Fruit fly (Drosophila melanogaster) whole organism, wandering third instar larva: ENCODE measurements around the gene CG4080.

Source experiments
- CG32264 ChIP-seq: fragments of 200-800 bp; sonication (Bioruptor generic); optimal IDR thresholded peaks from 2 replicates; lab custom pipeline; 2016; ENCODE audit warnings: missing biosample characterization, missing genetic modification characterization
- CG9705 ChIP-seq: fragments of 200-800 bp; sonication (Bioruptor generic); optimal IDR thresholded peaks from 2 replicates; lab custom pipeline; 2018; ENCODE audit warnings: missing biosample characterization, mild to moderate bottlenecking, missing genetic modification characterization
- CrebA ChIP-seq: fragments of 200-800 bp; sonication (Bioruptor generic); optimal IDR thresholded peaks from 2 replicates; lab custom pipeline; 2016; ENCODE audit warnings: missing biosample characterization, mild to moderate bottlenecking, missing genetic modification characterization, borderline replicate concordance
- Dfd ChIP-seq: fragments of >200 bp; optimal IDR thresholded peaks from 2 replicates; lab custom pipeline; 2017; ENCODE audit warnings: missing biosample characterization, missing genetic modification characterization
- HLH106 ChIP-seq: fragments of 200-800 bp; optimal IDR thresholded peaks from 3 replicates; lab custom pipeline; 2019; ENCODE audit warnings: missing biosample characterization, mild to moderate bottlenecking, missing genetic modification characterization, moderate library complexity
- Hnf4 ChIP-seq: fragments of 200-800 bp; sonication (Bioruptor generic); optimal IDR thresholded peaks from 2 replicates; lab custom pipeline; 2016; ENCODE audit warnings: missing biosample characterization, mild to moderate bottlenecking, missing genetic modification characterization
- Hr78 ChIP-seq: fragments of >200 bp; optimal IDR thresholded peaks from 2 replicates; lab custom pipeline; 2017; ENCODE audit warnings: missing biosample characterization, missing genetic modification characterization
- Hr83 ChIP-seq: fragments of 200-300 bp; sonication (Bioruptor generic); optimal IDR thresholded peaks from 2 replicates; lab custom pipeline; 2016; ENCODE audit warnings: missing biosample characterization, mild to moderate bottlenecking, missing genetic modification characterization, moderate library complexity; ENCODE audit not compliant: poor library complexity, severe bottlenecking
- Jra ChIP-seq: sonication (Bioruptor generic); optimal IDR thresholded peaks from 2 replicates; lab custom pipeline; 2016; ENCODE audit warnings: missing biosample characterization, missing genetic modification characterization
- Mio ChIP-seq: sonication (Bioruptor generic); optimal IDR thresholded peaks from 2 replicates; lab custom pipeline; 2016; ENCODE audit warnings: missing biosample characterization, missing genetic modification characterization
- OdsH ChIP-seq: fragments of 200-800 bp; sonication (Bioruptor generic); optimal IDR thresholded peaks from 2 replicates; lab custom pipeline; 2016; ENCODE audit warnings: missing biosample characterization, mild to moderate bottlenecking, missing genetic modification characterization
- Rel ChIP-seq, 2 experiments: fragments of 200-800 bp; sonication (Bioruptor generic) in 1 of 2; optimal IDR thresholded peaks; 2 replicates in 1 of 2; 3 replicates in 1 of 2; lab custom pipeline; 2016 to 2019; ENCODE audit warnings: mild to moderate bottlenecking in 2 of 2, missing biosample characterization in 2 of 2, missing genetic modification characterization in 2 of 2, moderate library complexity in 1 of 2
- Sp1 ChIP-seq: fragments of 200-800 bp; sonication (Bioruptor generic); optimal IDR thresholded peaks from 3 replicates; lab custom pipeline; 2019; ENCODE audit warnings: missing biosample characterization, mild to moderate bottlenecking, missing genetic modification characterization, moderate library complexity
- Vsx2 ChIP-seq: fragments of 200-300, 225-300 bp; sonication (Bioruptor generic); optimal IDR thresholded peaks from 2 replicates; lab custom pipeline; 2018; ENCODE audit warnings: missing biosample characterization, missing genetic modification characterization; ENCODE audit not compliant: partially characterized antibody
- br ChIP-seq: fragments of 200-800 bp; sonication (Bioruptor generic); optimal IDR thresholded peaks from 2 replicates; lab custom pipeline; 2016; ENCODE audit warnings: missing biosample characterization, missing genetic modification characterization
- brk ChIP-seq: fragments of 200-800 bp; sonication (Bioruptor generic); optimal IDR thresholded peaks from 2 replicates; lab custom pipeline; 2016; ENCODE audit warnings: missing biosample characterization, mild to moderate bottlenecking, missing genetic modification characterization
- dl ChIP-seq, 2 experiments: fragments of 175-275, 200-275 bp in 1 of 2; fragments of 200-275 bp in 1 of 2; sonication (Bioruptor generic); optimal IDR thresholded peaks; lab custom pipeline; 2018; ENCODE audit warnings: mild to moderate bottlenecking in 2 of 2, missing biosample characterization in 2 of 2, missing genetic modification characterization in 2 of 2, moderate library complexity in 2 of 2; ENCODE audit not compliant: partially characterized antibody in 2 of 2, insufficient read depth in 1 of 2
- dmrt93B ChIP-seq: fragments of 200-800 bp; sonication (Bioruptor generic); optimal IDR thresholded peaks from 2 replicates; lab custom pipeline; 2018; ENCODE audit warnings: missing biosample characterization, mild to moderate bottlenecking, missing genetic modification characterization
- dsf ChIP-seq: sonication (Bioruptor generic); optimal IDR thresholded peaks from 2 replicates; lab custom pipeline; 2016; ENCODE audit warnings: missing biosample characterization, missing genetic modification characterization, borderline replicate concordance
- ey ChIP-seq: fragments of 200-800 bp; sonication (Bioruptor generic); optimal IDR thresholded peaks from 2 replicates; lab custom pipeline; 2016; ENCODE audit warnings: missing biosample characterization, missing genetic modification characterization
- foxo ChIP-seq, 2 experiments: fragments of 200-800 bp; sonication (Bioruptor generic); optimal IDR thresholded peaks; 2 replicates in 1 of 2; 3 replicates in 1 of 2; lab custom pipeline; 2016 to 2017; ENCODE audit warnings: missing biosample characterization in 2 of 2, missing genetic modification characterization in 2 of 2
- fru ChIP-seq: fragments of 200-800 bp; sonication (Bioruptor generic); optimal IDR thresholded peaks from 3 replicates; lab custom pipeline; 2016; ENCODE audit warnings: missing biosample characterization, mild to moderate bottlenecking, missing genetic modification characterization
- h ChIP-seq: fragments of 200-800 bp; sonication (Bioruptor generic); optimal IDR thresholded peaks from 3 replicates; lab custom pipeline; 2016; ENCODE audit warnings: missing biosample characterization, mild to moderate bottlenecking, missing genetic modification characterization
- jim ChIP-seq: fragments of 175-275, 200-325 bp; sonication (Bioruptor generic); optimal IDR thresholded peaks from 2 replicates; lab custom pipeline; 2016; ENCODE audit warnings: missing biosample characterization, mild to moderate bottlenecking, missing genetic modification characterization
- psq ChIP-seq: fragments of 200-800 bp; sonication (Bioruptor generic); optimal IDR thresholded peaks from 3 replicates; lab custom pipeline; 2017; ENCODE audit warnings: missing biosample characterization, mild to moderate bottlenecking, missing genetic modification characterization, moderate library complexity
- rgr ChIP-seq: fragments of 200-800 bp; sonication (Bioruptor generic); optimal IDR thresholded peaks from 3 replicates; lab custom pipeline; 2016; ENCODE audit warnings: missing biosample characterization, mild to moderate bottlenecking, missing genetic modification characterization
- sage ChIP-seq: fragments of 200-800 bp; sonication (Bioruptor generic); optimal IDR thresholded peaks from 2 replicates; lab custom pipeline; 2016; ENCODE audit warnings: missing biosample characterization, mild to moderate bottlenecking, missing genetic modification characterization
- sv ChIP-seq: fragments of 200-800 bp; sonication (Bioruptor generic); optimal IDR thresholded peaks from 3 replicates; lab custom pipeline; 2016; ENCODE audit warnings: missing biosample characterization, missing genetic modification characterization
- woc ChIP-seq: sonication (Bioruptor generic); optimal IDR thresholded peaks from 2 replicates; lab custom pipeline; 2016; ENCODE audit warnings: missing biosample characterization, mild to moderate bottlenecking, missing genetic modification characterization

Gene CG4080

DNA sequence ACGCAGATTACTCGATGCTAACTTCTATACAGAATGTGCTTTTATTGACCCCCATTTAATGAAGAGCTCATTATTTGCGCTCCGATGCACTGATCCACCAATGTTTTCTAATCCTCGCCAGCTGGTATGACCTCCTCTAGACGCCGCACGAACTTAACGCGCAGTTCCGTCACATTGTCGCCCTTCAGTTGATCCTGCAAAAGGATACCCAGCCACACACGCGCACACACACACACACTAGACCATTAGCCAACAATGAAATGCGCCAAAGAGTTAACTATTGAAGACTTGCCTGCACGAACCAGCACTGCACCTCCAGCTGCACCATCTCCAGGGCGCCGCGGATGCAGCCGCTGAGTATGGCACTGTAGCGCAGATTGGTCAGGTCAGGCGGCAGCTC lies 39.8 kb upstream of the CG4080 start:
- TF ChIP-seq Dfd (GFP tag; lab: Kevin White, UChicago) (peak; percentile 78), dmrt93B (GFP tag; lab: Kevin White, UChicago) (no peak), jim (no peak), sage (no peak), Vsx2 (GFP tag; lab: Kevin White, UChicago) (no peak)

DNA sequence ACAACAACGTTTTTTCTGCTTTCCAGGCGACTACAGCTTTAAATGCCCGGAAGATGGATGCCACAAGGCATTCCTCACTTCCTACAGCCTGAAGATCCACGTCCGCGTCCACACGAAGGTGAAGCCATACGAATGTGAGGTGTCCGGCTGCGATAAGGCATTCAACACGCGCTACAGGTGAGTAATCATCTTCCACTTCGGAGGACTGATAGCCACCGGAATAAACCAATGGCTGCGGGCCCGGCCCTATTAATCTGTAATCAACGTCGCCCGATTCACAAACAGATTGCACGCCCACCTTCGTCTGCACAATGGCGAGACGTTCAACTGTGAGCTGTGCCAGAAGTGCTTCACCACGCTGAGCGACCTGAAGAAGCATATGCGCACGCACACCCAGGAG lies 36.8 kb upstream of the CG4080 start:
- no peak for TF ChIP-seq Rel (GFP tag; optimal IDR thresholded peaks at IDR 0.05; lab: Kevin White, UChicago)
- peak; percentile 73 for TF ChIP-seq Rel (tag; optimal IDR thresholded peaks at IDR 0.05; lab: Kevin White, UChicago)
- no peak for TF ChIP-seq dl (GFP tag; optimal IDR thresholded peaks at IDR 0.05; lab: Kevin White, UChicago; ENCODE audit: insufficient read depth in 1 of 2, partially characterized antibody in 2 of 2)
- TF ChIP-seq brk = no peak
- no peak for TF ChIP-seq jim
- TF ChIP-seq Vsx2 (GFP tag; lab: Kevin White, UChicago) = no peak
- TF ChIP-seq h (GFP tag; lab: Kevin White, UChicago) = peak; percentile 4
- TF ChIP-seq Dfd (GFP tag; lab: Kevin White, UChicago) = no peak
- no peak for TF ChIP-seq Mio (GFP tag; lab: Kevin White, UChicago)
- no peak for TF ChIP-seq Hr78 (GFP tag; lab: Kevin White, UChicago)
- TF ChIP-seq dmrt93B (GFP tag; lab: Kevin White, UChicago) = no peak
- no peak for TF ChIP-seq br (GFP tag; lab: Kevin White, UChicago)

DNA sequence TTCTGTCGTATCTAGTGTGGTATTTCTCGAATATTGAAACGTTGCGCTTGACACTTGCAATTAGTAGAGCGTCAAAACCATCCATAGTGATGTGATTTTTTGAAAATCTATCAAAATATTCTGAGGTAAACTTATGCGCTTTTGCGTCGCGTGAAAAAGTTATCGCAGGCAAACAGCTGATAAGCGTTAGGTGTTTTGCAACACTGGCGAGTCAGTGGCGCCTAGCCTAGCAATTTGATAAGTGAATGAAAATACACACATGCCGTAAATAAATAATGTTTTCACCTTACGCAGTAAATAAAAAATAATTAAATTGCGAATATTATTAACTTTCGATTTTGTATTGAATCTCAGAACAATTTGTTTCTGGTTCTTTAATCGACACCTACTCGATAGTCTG lies 36.3 kb upstream of the CG4080 start, which contains the start of gene CG42526:
CG42526 (minus strand) TSS at position 85 of the 400 bp plus-strand sequence.
- TF ChIP-seq OdsH (GFP tag; lab: Kevin White, UChicago) = peak; percentile 65
- TF ChIP-seq fru (GFP tag; lab: Kevin White, UChicago) = peak; percentile 50
- TF ChIP-seq Rel (GFP tag; optimal IDR thresholded peaks at IDR 0.05; lab: Kevin White, UChicago) = no peak
- peak; percentile 26 for TF ChIP-seq Rel (tag; optimal IDR thresholded peaks at IDR 0.05; lab: Kevin White, UChicago)
- no peak for TF ChIP-seq Hr78 (GFP tag; lab: Kevin White, UChicago)
- TF ChIP-seq br (GFP tag; lab: Kevin White, UChicago) = peak; percentile 55
- no peak for TF ChIP-seq Dfd (GFP tag; lab: Kevin White, UChicago)
- TF ChIP-seq Mio (GFP tag; lab: Kevin White, UChicago) = no peak
- TF ChIP-seq HLH106 (tag; lab: Kevin White, UChicago) = peak; percentile 23
- peak; percentile 59 for TF ChIP-seq Jra
- peak; percentile 74 for TF ChIP-seq Hnf4
- no peak for TF ChIP-seq dmrt93B (GFP tag; lab: Kevin White, UChicago)
- TF ChIP-seq CG32264 (GFP tag; lab: Kevin White, UChicago) = peak; percentile 26
- TF ChIP-seq CG9705 = no peak
- TF ChIP-seq rgr (GFP tag; lab: Kevin White, UChicago) = peak; percentile 70
- TF ChIP-seq brk = no peak
- TF ChIP-seq Sp1 (GFP tag; lab: Kevin White, UChicago) = peak; percentile 13
- TF ChIP-seq foxo (GFP tag; optimal IDR thresholded peaks at IDR 0.05; lab: Kevin White, UChicago) = peak; percentile 38 to 82
- TF ChIP-seq CrebA = no peak
- TF ChIP-seq woc (GFP tag; lab: Kevin White, UChicago) = no peak
- TF ChIP-seq sage = peak; percentile 31
- no peak for TF ChIP-seq dsf (GFP tag; lab: Kevin White, UChicago)
- TF ChIP-seq psq = peak; percentile 37
- peak; percentile 56 for TF ChIP-seq h (GFP tag; lab: Kevin White, UChicago)
- peak; percentile 53 for TF ChIP-seq sv
- TF ChIP-seq ey (GFP tag; lab: Kevin White, UChicago) = peak; percentile 65
- peak; percentile 73 for TF ChIP-seq Hr83 (GFP tag; lab: Kevin White, UChicago)
- TF ChIP-seq, all 38 proteins: peak for 17

DNA sequence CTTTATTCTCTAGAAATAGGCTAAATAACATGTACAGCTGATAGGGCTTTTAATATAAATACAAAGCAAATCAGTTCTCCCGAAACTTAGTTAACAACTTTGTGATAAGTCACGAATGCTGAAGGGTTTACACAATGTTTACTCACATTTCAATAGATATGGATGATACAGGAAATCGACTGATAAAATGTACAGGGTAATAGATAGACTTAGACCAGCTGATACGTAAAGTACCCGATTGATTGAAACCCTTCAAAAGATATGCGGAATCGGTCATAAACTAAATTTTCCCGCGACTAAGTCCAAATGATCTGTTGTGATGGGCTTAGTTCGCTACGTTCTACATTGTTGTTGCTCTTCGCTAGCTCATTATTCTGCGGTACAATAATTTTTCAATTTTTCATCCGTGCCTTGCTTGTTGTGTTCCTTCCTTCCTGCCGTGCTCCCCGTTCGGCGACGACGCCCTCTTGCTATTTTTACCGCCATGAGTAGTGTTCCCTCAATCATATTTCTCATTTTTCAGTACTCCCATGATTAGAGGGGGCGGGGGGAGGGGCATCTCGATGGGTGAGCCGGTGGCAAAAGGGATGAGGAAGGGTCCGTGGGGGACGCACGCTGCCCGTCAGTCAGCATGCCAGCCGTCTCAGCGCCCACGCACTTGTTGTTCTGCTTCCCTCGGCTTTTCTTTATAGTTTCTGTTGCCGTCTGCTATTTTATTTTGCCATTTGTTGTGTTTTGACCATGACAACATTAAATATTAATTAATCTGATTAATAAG lies 34.0 kb upstream of the CG4080 start:
- TF ChIP-seq woc (GFP tag; lab: Kevin White, UChicago) (no peak), Dfd (GFP tag; lab: Kevin White, UChicago) (no peak), foxo (GFP tag; optimal IDR thresholded peaks at IDR 0.05; lab: Kevin White, UChicago) (no peak), CrebA (no peak), CG32264 (GFP tag; lab: Kevin White, UChicago) (no peak)
